Worm (Caenorhabditis elegans): ENCODE measurements around the gene Y53G8AM.4.

Y53G8AM.4 gene

DNA sequence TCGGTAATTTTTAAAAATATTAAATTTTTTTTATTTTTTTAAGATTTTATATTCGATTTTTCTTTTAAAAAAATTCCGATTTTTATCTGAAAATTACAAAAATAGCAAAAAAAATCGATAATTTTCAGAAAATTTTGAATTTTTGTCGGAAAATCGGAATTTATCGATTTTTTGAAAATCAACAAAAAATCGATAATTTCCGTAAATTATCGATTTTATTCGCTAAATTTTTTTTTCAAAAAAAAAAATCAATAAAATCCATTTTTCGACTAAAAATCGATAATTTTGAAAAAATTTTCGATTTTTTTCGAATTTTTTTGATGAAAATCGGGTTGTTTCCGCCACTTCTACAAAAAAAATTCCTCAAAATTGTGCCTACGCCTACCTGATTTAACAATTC is 13.1 kb downstream of the Y53G8AM.4 start:
- TF ChIP-seq ztf-29 (GFP tag; IDR thresholded peaks at IDR 0.05) (no peak), ref-1 (GFP tag; conservative IDR thresholded peaks at IDR 0.05) (no peak), med-1 (GFP tag; optimal IDR thresholded peaks at IDR 0.05; ENCODE audit: insufficient read depth) (no peak), tab-1 (GFP tag; IDR thresholded peaks at IDR 0.05) (no peak), ztf-23 (GFP tag; IDR thresholded peaks at IDR 0.05) (no peak), flt-1 (GFP tag; IDR thresholded peaks at IDR 0.05) (no peak), T22C8.4 (GFP tag; IDR thresholded peaks at IDR 0.05) (peak; percentile 87), klf-2 (GFP tag; conservative IDR thresholded peaks at IDR 0.05) (no peak)

ce11 chrIII:3241943-3242342 is 13.5 kb downstream of the Y53G8AM.4 start:
- TF ChIP-seq T22C8.4 (GFP tag; IDR thresholded peaks at IDR 0.05) (peak; percentile 78), ref-1 (GFP tag; conservative IDR thresholded peaks at IDR 0.05) (no peak)

DNA sequence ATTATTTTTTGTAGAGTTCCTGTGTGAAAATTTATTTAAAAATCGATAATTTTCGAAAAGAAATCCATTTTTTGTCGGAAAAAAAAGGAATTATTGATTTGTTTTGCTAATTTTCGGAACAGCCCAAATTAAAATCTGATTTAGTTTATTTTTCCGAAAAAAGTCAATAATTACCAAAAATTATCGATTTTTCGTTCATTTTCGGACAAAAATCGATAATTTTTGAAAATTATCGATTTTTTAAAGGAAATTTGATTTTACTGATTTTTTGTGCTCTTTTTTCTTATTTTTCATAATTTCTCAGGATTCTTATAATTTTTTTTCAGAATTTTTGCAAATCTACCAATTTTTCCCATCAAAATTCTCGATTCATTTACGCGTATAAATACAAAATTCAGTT is 14.1 kb downstream of the Y53G8AM.4 start:
- no peak for TF ChIP-seq med-1 (GFP tag; optimal IDR thresholded peaks at IDR 0.05; ENCODE audit: insufficient read depth)
- TF ChIP-seq T22C8.4 (GFP tag; IDR thresholded peaks at IDR 0.05): peak; percentile 74

ce11 chrIII:3240893-3241292 is 14.6 kb downstream of the Y53G8AM.4 start:
- TF ChIP-seq flt-1 (GFP tag; IDR thresholded peaks at IDR 0.05): no peak
- peak; percentile 71 for TF ChIP-seq T22C8.4 (GFP tag; IDR thresholded peaks at IDR 0.05)

DNA sequence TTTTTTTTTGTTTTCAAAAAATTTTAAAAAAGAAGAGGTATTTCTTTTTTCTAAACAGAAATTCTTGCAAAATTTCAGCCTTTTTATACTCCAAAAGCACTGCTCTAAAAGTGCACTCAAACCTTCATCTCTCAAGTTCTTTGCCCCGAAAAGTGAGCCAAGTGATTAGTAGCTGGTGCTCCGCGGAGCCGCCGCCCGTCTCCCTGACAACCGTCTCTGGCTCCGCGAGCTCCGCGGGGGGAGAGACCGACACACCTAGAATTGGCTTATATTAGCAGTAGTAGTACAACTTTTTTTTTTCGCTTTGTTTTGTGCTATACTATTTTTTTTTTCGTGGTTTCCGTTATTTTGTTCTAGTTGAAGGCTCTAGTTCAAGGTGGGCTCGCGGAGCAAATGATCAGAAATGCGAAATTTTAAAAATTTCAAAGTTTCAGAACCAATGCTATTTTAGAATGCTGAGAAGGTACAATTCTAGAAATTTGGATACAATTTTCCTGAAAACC is 22.8 kb downstream of the Y53G8AM.4 start, which contains the start of gene Y53G8AL.1:
TSS of gene Y53G8AL.1 (plus strand) at position 453 of the 503 bp plus-strand sequence.
- no peak for TF ChIP-seq T22C8.4 (GFP tag; IDR thresholded peaks at IDR 0.05)
- TF ChIP-seq med-1 (GFP tag; optimal IDR thresholded peaks at IDR 0.05; ENCODE audit: insufficient read depth): no peak
- TF ChIP-seq ref-1 (GFP tag; conservative IDR thresholded peaks at IDR 0.05): no peak
- TF ChIP-seq tab-1 (GFP tag; IDR thresholded peaks at IDR 0.05): no peak
- TF ChIP-seq ztf-23 (GFP tag; IDR thresholded peaks at IDR 0.05): no peak
- no peak for TF ChIP-seq ztf-29 (GFP tag; IDR thresholded peaks at IDR 0.05)
- TF ChIP-seq flt-1 (GFP tag; IDR thresholded peaks at IDR 0.05): no peak
- no peak for TF ChIP-seq klf-2 (GFP tag; conservative IDR thresholded peaks at IDR 0.05)
- no peak for TF ChIP-seq cog-1 (tag; optimal IDR thresholded peaks at IDR 0.05)

DNA sequence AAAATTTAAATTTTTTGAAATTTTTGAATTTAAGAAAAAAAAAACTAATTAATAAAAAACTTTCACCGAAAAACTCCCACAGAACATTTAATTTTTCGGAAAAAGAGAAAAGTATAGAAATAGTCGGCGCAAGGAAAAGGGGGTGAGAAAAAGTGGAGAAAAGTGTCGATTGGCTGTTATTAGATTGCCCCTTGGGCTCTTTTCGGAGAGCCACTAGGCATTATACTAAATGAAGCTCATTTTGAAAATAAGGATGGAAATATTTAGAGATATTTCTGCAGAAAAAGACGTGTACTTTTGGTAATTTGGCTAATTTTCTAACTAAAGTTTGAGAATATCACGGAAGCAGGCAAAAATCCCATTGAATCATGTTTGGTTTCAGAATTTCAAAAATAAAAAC is 31.4 kb downstream of the Y53G8AM.4 start:
- TF ChIP-seq tab-1 (GFP tag; IDR thresholded peaks at IDR 0.05) (no peak), med-1 (GFP tag; optimal IDR thresholded peaks at IDR 0.05; ENCODE audit: insufficient read depth) (no peak), cog-1 (tag; optimal IDR thresholded peaks at IDR 0.05) (no peak), ztf-23 (GFP tag; IDR thresholded peaks at IDR 0.05) (no peak), klf-2 (GFP tag; conservative IDR thresholded peaks at IDR 0.05) (no peak), ztf-29 (GFP tag; IDR thresholded peaks at IDR 0.05) (no peak), flt-1 (GFP tag; IDR thresholded peaks at IDR 0.05) (no peak), T22C8.4 (GFP tag; IDR thresholded peaks at IDR 0.05) (no peak), ref-1 (GFP tag; conservative IDR thresholded peaks at IDR 0.05) (no peak)

- TF ChIP-seq T22C8.4 (GFP tag; IDR thresholded peaks at IDR 0.05): no peak
- no peak for TF ChIP-seq ztf-23 (GFP tag; IDR thresholded peaks at IDR 0.05)
These were observed 32.8 kb downstream of the Y53G8AM.4 start for ce11 chrIII:3222707-3223106.

DNA sequence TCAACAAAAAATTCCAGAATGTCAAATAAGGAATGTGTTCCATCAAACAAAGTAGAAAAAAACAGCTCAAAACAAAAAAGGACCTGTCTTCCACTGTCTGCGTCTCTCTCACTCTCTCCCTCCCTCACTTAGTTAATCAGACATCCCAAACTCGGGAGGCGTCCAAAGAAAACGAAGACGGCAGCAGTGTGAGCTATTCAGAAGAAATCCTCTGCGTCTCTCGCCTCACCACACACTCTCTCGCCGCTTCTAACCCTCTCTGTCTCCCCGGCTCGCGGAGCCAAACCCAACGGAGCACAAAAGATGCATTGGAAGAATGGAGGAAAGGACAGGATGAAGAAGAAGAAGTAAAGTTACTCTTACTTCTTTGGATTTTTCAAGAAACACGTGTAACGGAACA is 35.2 kb downstream of the Y53G8AM.4 start:
- TF ChIP-seq med-1 (GFP tag; optimal IDR thresholded peaks at IDR 0.05; ENCODE audit: insufficient read depth): no peak
- no peak for TF ChIP-seq ref-1 (GFP tag; conservative IDR thresholded peaks at IDR 0.05)
- TF ChIP-seq flt-1 (GFP tag; IDR thresholded peaks at IDR 0.05): no peak
- TF ChIP-seq cog-1 (tag; optimal IDR thresholded peaks at IDR 0.05): no peak
- TF ChIP-seq ztf-29 (GFP tag; IDR thresholded peaks at IDR 0.05): no peak
- no peak for TF ChIP-seq ztf-23 (GFP tag; IDR thresholded peaks at IDR 0.05)
- TF ChIP-seq klf-2 (GFP tag; conservative IDR thresholded peaks at IDR 0.05): no peak
- no peak for TF ChIP-seq T22C8.4 (GFP tag; IDR thresholded peaks at IDR 0.05)
- no peak for TF ChIP-seq tab-1 (GFP tag; IDR thresholded peaks at IDR 0.05)

ce11 chrIII:3219050-3219449 is 36.4 kb downstream of the Y53G8AM.4 start, which contains the start of gene frm-8:
TSS of gene frm-8 (minus strand) at chrIII:3219150.
- TF ChIP-seq cog-1 (tag; optimal IDR thresholded peaks at IDR 0.05) (no peak), ref-1 (GFP tag; conservative IDR thresholded peaks at IDR 0.05) (no peak)

Data from whole organism, midembryonic.